Worm (Caenorhabditis elegans): ENCODE results near the gene C46A5.1.

ce11 chrIV:7774206-7774605, 10.5 kb downstream of the C46A5.1 start, which contains the start of the genes hcf-1 and swd-2.2:
- TF ChIP-seq egl-18 (GFP tag; IDR thresholded peaks at IDR 0.05) (no peak), ceh-79 (tag; optimal IDR thresholded peaks at IDR 0.05) (no peak), mxl-1 (tag; optimal IDR thresholded peaks at IDR 0.05) (no peak), nfya-2 (GFP tag; IDR thresholded peaks at IDR 0.05) (no peak), atf-7 (tag; optimal IDR thresholded peaks at IDR 0.05) (no peak), pha-4 (tag; optimal IDR thresholded peaks at IDR 0.05) (no peak), ceh-58 (GFP tag; IDR thresholded peaks at IDR 0.05) (no peak)

All from whole organism, young adult.